Fruit fly (Drosophila melanogaster) Kc167 (cell line): ENCODE measurements around the gene CG4017.

Experiments used
- Myc ChIP-seq: fragments of >200 bp; optimal IDR thresholded peaks from 2 replicates; lab custom pipeline; 2017; ENCODE audit warnings: missing external identifiers
- Sin3A ChIP-seq: fragments of >200 bp; optimal IDR thresholded peaks from 2 replicates; lab custom pipeline; 2018; ENCODE audit warnings: missing external identifiers
- h ChIP-seq: fragments of >200 bp; optimal IDR thresholded peaks from 3 replicates; lab custom pipeline; 2018; ENCODE audit warnings: missing external identifiers
- psq ChIP-seq: fragments of >200 bp; optimal IDR thresholded peaks from 2 replicates; lab custom pipeline; 2017; ENCODE audit warnings: missing external identifiers

- TF ChIP-seq h (lab: Kevin White, UChicago) (no peak), Sin3A (no peak), Myc (lab: Kevin White, UChicago) (no peak), psq (lab: Kevin White, UChicago) (no peak)
Observed at dm6 chr2L:9768735-9769134, 1.9 kb downstream of the CG4017 start, which contains the start of gene CG17633.
